In the genomic region with DNA sequence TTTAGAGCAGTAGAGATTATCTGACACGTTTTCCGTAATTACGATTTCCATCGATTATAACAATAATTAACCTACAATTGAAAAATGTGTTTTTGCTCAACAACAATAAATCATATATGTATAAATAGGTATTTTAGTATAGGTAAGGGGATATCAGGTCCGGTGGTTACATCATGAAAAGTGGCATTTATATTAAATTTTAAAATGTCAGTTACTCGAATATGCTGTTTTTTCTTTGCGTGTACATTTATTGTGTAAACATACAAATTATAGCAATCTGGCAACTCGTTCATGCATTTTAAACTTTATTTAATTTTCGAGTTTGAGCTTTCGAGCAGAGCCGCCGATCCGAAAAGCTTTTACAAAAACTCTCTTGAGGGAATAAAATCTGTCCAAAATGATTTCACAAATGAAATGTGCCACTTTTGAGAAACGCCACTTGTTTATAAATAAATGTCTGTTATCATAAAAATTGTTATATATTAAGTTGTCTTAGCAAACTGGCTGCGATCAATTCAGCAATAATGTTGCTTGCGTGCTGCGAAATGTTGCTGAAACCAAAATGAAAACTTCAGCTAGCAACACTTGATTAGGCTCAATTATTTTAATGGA, we compare ENCODE assay signal across 1 fruit fly cellular context.
A peak's percentile ranks its signal among the peaks of the same experiment; 100 is the strongest.
TF ChIP-seq lines count a peak whose summit lies in the region.

No protein-coding gene starts in this region.

TF ChIP-seq in whole organism, embryonic, 481 proteins besides CTCF, POLR2A, EP300 and RAD21 (continued from another document):
- TF ChIP-seq Hmx (GFP tag; optimal IDR thresholded peaks at IDR 0.05; lab: Kevin White, UChicago) (no peak), CG7786 (GFP tag; optimal IDR thresholded peaks at IDR 0.05; lab: Kevin White, UChicago) (no peak), CG14860 (GFP tag; IDR thresholded peaks at IDR 0.05; lab: Robert Waterston, UW; ENCODE audit: partially characterized antibody) (no peak), exex (tag; optimal IDR thresholded peaks at IDR 0.05; lab: Kevin White, UChicago) (no peak), bab2 (GFP tag; optimal IDR thresholded peaks at IDR 0.05; lab: Kevin White, UChicago) (peak; percentile 11), sc (optimal IDR thresholded peaks at IDR 0.05; lab: Kevin White, UChicago) (no peak), sc (GFP tag; optimal IDR thresholded peaks at IDR 0.05; lab: Kevin White, UChicago) (no peak), H2.0 (GFP tag; IDR thresholded peaks at IDR 0.05; lab: Robert Waterston, UW) (0 out of 2 replicates have a peak, but pooled peaks have one; percentile 20), Oli (tag; optimal IDR thresholded peaks at IDR 0.05; lab: Kevin White, UChicago) (peak; percentile 6), lmd (GFP tag; IDR thresholded peaks at IDR 0.05; lab: Robert Waterston, UW) (no peak), Ptx1 (GFP tag; IDR thresholded peaks at IDR 0.05; lab: Robert Waterston, UW) (peak; percentile 52), sd (tag; optimal IDR thresholded peaks at IDR 0.05; lab: Kevin White, UChicago) (no peak), ewg (GFP tag; optimal IDR thresholded peaks at IDR 0.05; lab: Kevin White, UChicago) (peak; percentile 7), ab (GFP tag; optimal IDR thresholded peaks at IDR 0.05; lab: Kevin White, UChicago) (no peak), salm (tag; optimal IDR thresholded peaks at IDR 0.05; lab: Kevin White, UChicago) (no peak), CG2875 (GFP tag; optimal IDR thresholded peaks at IDR 0.05; lab: Kevin White, UChicago) (no peak), lab (GFP tag; optimal IDR thresholded peaks at IDR 0.05; lab: Kevin White, UChicago) (peak; percentile 45), CG12744 (GFP tag; optimal IDR thresholded peaks at IDR 0.05; lab: Kevin White, UChicago) (no peak), CG13287 (GFP tag; IDR thresholded peaks at IDR 0.05; lab: Robert Waterston, UW; ENCODE audit: partially characterized antibody) (no peak), so (GFP tag; IDR thresholded peaks at IDR 0.05; lab: Robert Waterston, UW) (no peak), CG12391 (tag; optimal IDR thresholded peaks at IDR 0.05; lab: Kevin White, UChicago) (peak; percentile 21), CG30403 (GFP tag; optimal IDR thresholded peaks at IDR 0.05; lab: Kevin White, UChicago) (peak; percentile 41), CG15269 (tag; optimal IDR thresholded peaks at IDR 0.05; lab: Kevin White, UChicago) (peak; percentile 36), CG11560 (tag; IDR thresholded peaks at IDR 0.05; lab: Robert Waterston, UW) (no peak), HmgD (GFP tag; optimal IDR thresholded peaks at IDR 0.05; lab: Kevin White, UChicago) (no peak), CG11696 (GFP tag; IDR thresholded peaks at IDR 0.05; lab: Robert Waterston, UW) (peak; percentile 28; the same call in 1 of the 2 replicates), CG14441 (GFP tag; IDR thresholded peaks at IDR 0.05; lab: Robert Waterston, UW) (peak; percentile 69), caup (GFP tag; optimal IDR thresholded peaks at IDR 0.05; lab: Kevin White, UChicago; ENCODE audit: severe bottlenecking) (peak; percentile 2), CG16779 (GFP tag; IDR thresholded peaks at IDR 0.05; lab: Robert Waterston, UW) (no peak), Sox102F (GFP tag; optimal IDR thresholded peaks at IDR 0.05; lab: Kevin White, UChicago) (peak; percentile 56), CG12219 (GFP tag; optimal IDR thresholded peaks at IDR 0.05; lab: Kevin White, UChicago) (peak; percentile 38), Pdp1 (GFP tag; optimal IDR thresholded peaks at IDR 0.05; lab: Kevin White, UChicago) (peak in 1 of 2 experiments; percentile 55), CG13624 (GFP tag; optimal IDR thresholded peaks at IDR 0.05; lab: Kevin White, UChicago) (no peak), CG8359 (GFP tag; optimal IDR thresholded peaks at IDR 0.05; lab: Kevin White, UChicago; ENCODE audit: borderline replicate concordance) (no peak), CG8281 (tag; optimal IDR thresholded peaks at IDR 0.05; lab: Kevin White, UChicago) (no peak), grau (tag; optimal IDR thresholded peaks at IDR 0.05; lab: Kevin White, UChicago) (peak; percentile 26), Adf1 (GFP tag; IDR thresholded peaks at IDR 0.05; lab: Robert Waterston, UW) (no peak), dpn (GFP tag; optimal IDR thresholded peaks at IDR 0.05; lab: Kevin White, UChicago) (peak in 1 of 2 experiments; percentile 17), D (optimal IDR thresholded peaks at IDR 0.05; lab: Kevin White, UChicago) (no peak), D (GFP tag; optimal IDR thresholded peaks at IDR 0.05; lab: Kevin White, UChicago) (no peak), CG10209 (GFP tag; optimal IDR thresholded peaks at IDR 0.05; lab: Kevin White, UChicago) (peak; percentile 0), sqz (GFP tag; optimal IDR thresholded peaks at IDR 0.05; lab: Kevin White, UChicago) (no peak), Usf (GFP tag; optimal IDR thresholded peaks at IDR 0.05; lab: Kevin White, UChicago) (no peak), CG17912 (GFP tag; optimal IDR thresholded peaks at IDR 0.05; lab: Kevin White, UChicago) (no peak), CG4707 (GFP tag; optimal IDR thresholded peaks at IDR 0.05; lab: Kevin White, UChicago) (no peak), pnt (GFP tag; optimal IDR thresholded peaks at IDR 0.05; lab: Kevin White, UChicago) (no peak), Deaf1 (tag; optimal IDR thresholded peaks at IDR 0.05; lab: Kevin White, UChicago) (no peak), crc (GFP tag; optimal IDR thresholded peaks at IDR 0.05; lab: Kevin White, UChicago) (no peak), chm (GFP tag; IDR thresholded peaks at IDR 0.05; lab: Robert Waterston, UW) (no peak), CG12659 (GFP tag; optimal IDR thresholded peaks at IDR 0.05; lab: Kevin White, UChicago) (peak; percentile 24), CG17612 (GFP tag; IDR thresholded peaks at IDR 0.05; lab: Robert Waterston, UW) (no peak), lilli (GFP tag; optimal IDR thresholded peaks at IDR 0.05; lab: Kevin White, UChicago) (peak; percentile 35), E2f2 (GFP tag; IDR thresholded peaks at IDR 0.05; lab: Robert Waterston, UW) (0 out of 2 replicates have a peak, but pooled peaks have one; percentile 16), esg (GFP tag; conservative IDR thresholded peaks at IDR 0.05; lab: Robert Waterston, UW) (0 out of 2 replicates have a peak, but pooled peaks have one; percentile 12), shn (GFP tag; optimal IDR thresholded peaks at IDR 0.05; lab: Kevin White, UChicago) (no peak), Poxn (GFP tag; IDR thresholded peaks at IDR 0.05; lab: Robert Waterston, UW) (no peak), CG1603 (tag; optimal IDR thresholded peaks at IDR 0.05; lab: Kevin White, UChicago) (peak; percentile 46), Med (GFP tag; lab: Kevin White, UChicago) (peak; percentile 60), CG7839 (tag; optimal IDR thresholded peaks at IDR 0.05; lab: Kevin White, UChicago) (peak; percentile 46), chn (GFP tag; optimal IDR thresholded peaks at IDR 0.05; lab: Kevin White, UChicago) (no peak), sens-2 (GFP tag; IDR thresholded peaks at IDR 0.05; lab: Robert Waterston, UW) (no peak), CG17385 (GFP tag; optimal IDR thresholded peaks at IDR 0.05; lab: Kevin White, UChicago) (no peak), Ada2b (GFP tag; IDR thresholded peaks at IDR 0.05; lab: Robert Waterston, UW) (peak; percentile 37), CG2678 (tag; optimal IDR thresholded peaks at IDR 0.05; lab: Kevin White, UChicago) (peak; percentile 52), CG8944 (GFP tag; optimal IDR thresholded peaks at IDR 0.05; lab: Kevin White, UChicago) (no peak), Hr39 (optimal IDR thresholded peaks at IDR 0.05; lab: Kevin White, UChicago) (no peak), BEAF-32 (GFP tag; optimal IDR thresholded peaks at IDR 0.05; lab: Kevin White, UChicago) (no peak), MESR4 (GFP tag; optimal IDR thresholded peaks at IDR 0.05; lab: Kevin White, UChicago) (no peak), CG11247 (GFP tag; IDR thresholded peaks at IDR 0.05; lab: Robert Waterston, UW) (no peak), stc (GFP tag; IDR thresholded peaks at IDR 0.05; lab: Robert Waterston, UW) (peak; percentile 57), row (GFP tag; IDR thresholded peaks at IDR 0.05; lab: Robert Waterston, UW) (no peak), Xrp1 (GFP tag; IDR thresholded peaks at IDR 0.05; lab: Robert Waterston, UW) (peak; percentile 37; the same call in 1 of the 2 replicates), CG6683 (GFP tag; optimal IDR thresholded peaks at IDR 0.05; lab: Kevin White, UChicago) (no peak), jumu (GFP tag; optimal IDR thresholded peaks at IDR 0.05; lab: Kevin White, UChicago) (no peak), CG7372 (GFP tag; IDR thresholded peaks at IDR 0.05; lab: Robert Waterston, UW) (no peak), CG11504 (tag; optimal IDR thresholded peaks at IDR 0.05; lab: Kevin White, UChicago) (peak; percentile 99), ase (GFP tag; IDR thresholded peaks at IDR 0.05; lab: Robert Waterston, UW) (peak; percentile 56; the same call in 1 of the 3 replicates), CG2712 (tag; optimal IDR thresholded peaks at IDR 0.05; lab: Kevin White, UChicago) (peak; percentile 10), CG30020 (tag; optimal IDR thresholded peaks at IDR 0.05; lab: Kevin White, UChicago) (no peak), hkb (optimal IDR thresholded peaks at IDR 0.05; lab: Kevin White, UChicago) (no peak), hkb (GFP tag; IDR thresholded peaks at IDR 0.05; lab: Robert Waterston, UW) (peak; percentile 55), bcd (GFP tag; optimal IDR thresholded peaks at IDR 0.05; lab: Kevin White, UChicago) (peak; percentile 17), ranshi (GFP tag; IDR thresholded peaks at IDR 0.05; lab: Robert Waterston, UW) (no peak), vvl (GFP tag; IDR thresholded peaks at IDR 0.05; lab: Robert Waterston, UW) (peak; percentile 73), CG10321 (GFP tag; IDR thresholded peaks at IDR 0.05; lab: Robert Waterston, UW) (no peak), ftz-f1 (GFP tag; optimal IDR thresholded peaks at IDR 0.05; lab: Kevin White, UChicago) (no peak), Atf6 (GFP tag; IDR thresholded peaks at IDR 0.05; lab: Robert Waterston, UW) (0 out of 2 replicates have a peak, but pooled peaks have one; percentile 45), CG11085 (GFP tag; IDR thresholded peaks at IDR 0.05; lab: Robert Waterston, UW) (no peak), Vsx1 (GFP tag; optimal IDR thresholded peaks at IDR 0.05; lab: Kevin White, UChicago) (no peak), Ets65A (GFP tag; lab: Kevin White, UChicago) (no peak), CG4424 (GFP tag; optimal IDR thresholded peaks at IDR 0.05; lab: Kevin White, UChicago) (peak; percentile 7), insv (GFP tag; optimal IDR thresholded peaks at IDR 0.05; lab: Kevin White, UChicago) (no peak), CG8290 (GFP tag; optimal IDR thresholded peaks at IDR 0.05; lab: Kevin White, UChicago) (no peak), CG8290 (tag; optimal IDR thresholded peaks at IDR 0.05; lab: Kevin White, UChicago) (no peak), gem (tag; optimal IDR thresholded peaks at IDR 0.05; lab: Kevin White, UChicago) (peak; percentile 63), CG8924 (tag; optimal IDR thresholded peaks at IDR 0.05; lab: Kevin White, UChicago) (peak; percentile 33), Trl (optimal IDR thresholded peaks at IDR 0.05; lab: Kevin White, UChicago) (no peak), Trl (GFP tag; optimal IDR thresholded peaks at IDR 0.05; lab: Kevin White, UChicago) (no peak), CG7556 (GFP tag; optimal IDR thresholded peaks at IDR 0.05; lab: Kevin White, UChicago) (peak; percentile 16), CG10431 (GFP tag; optimal IDR thresholded peaks at IDR 0.05; lab: Kevin White, UChicago) (no peak), tll (GFP tag; optimal IDR thresholded peaks at IDR 0.05; lab: Kevin White, UChicago) (no peak), CG3726 (GFP tag; IDR thresholded peaks at IDR 0.05; lab: Robert Waterston, UW) (no peak), CG3065 (GFP tag; optimal IDR thresholded peaks at IDR 0.05; lab: Kevin White, UChicago) (peak; percentile 38), Hr51 (GFP tag; optimal IDR thresholded peaks at IDR 0.05; lab: Kevin White, UChicago) (peak in 1 of 2 experiments; percentile 62), E2f1 (GFP tag; IDR thresholded peaks at IDR 0.05; lab: Robert Waterston, UW) (peak; percentile 11; the same call in 1 of the 2 replicates)
